Worm (Caenorhabditis elegans): ENCODE data around the gene F23B2.10.

F23B2.10 gene

DNA sequence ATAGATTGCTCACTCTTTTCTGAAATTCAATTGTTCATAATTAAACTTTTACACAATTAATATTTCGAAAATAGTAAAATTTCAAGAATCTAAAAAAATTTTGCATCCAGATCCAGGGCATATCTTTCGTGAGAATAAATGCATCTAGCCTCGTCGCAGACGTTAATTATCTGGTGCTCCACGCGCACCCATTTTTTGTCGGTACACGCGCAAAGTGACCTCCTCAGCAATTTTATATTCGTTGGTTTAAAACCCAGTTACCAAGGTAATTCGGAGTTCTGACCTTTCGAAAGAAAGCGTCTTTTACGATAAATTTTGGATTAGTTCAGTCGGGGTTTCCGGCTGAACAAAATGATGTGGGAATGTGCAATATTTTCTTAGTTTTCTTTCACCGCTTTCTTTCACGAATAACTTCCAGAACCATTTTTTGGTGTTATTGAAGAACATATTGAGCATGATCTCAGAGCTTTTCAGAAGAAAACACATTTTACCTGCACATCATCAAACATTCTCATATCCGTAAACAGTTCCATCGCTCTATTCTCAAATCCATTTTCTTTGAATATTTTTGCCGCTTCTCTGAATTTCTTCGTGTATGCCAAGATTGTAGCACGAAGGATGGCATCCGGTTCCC is 13.9 kb downstream of the F23B2.10 start:
- TF ChIP-seq flt-1 (GFP tag; IDR thresholded peaks at IDR 0.05): no peak
- TF ChIP-seq med-1 (GFP tag; optimal IDR thresholded peaks at IDR 0.05; ENCODE audit: insufficient read depth): no peak
- TF ChIP-seq ztf-29 (GFP tag; IDR thresholded peaks at IDR 0.05): no peak
- no peak for TF ChIP-seq ztf-23 (GFP tag; IDR thresholded peaks at IDR 0.05)
- TF ChIP-seq T22C8.4 (GFP tag; IDR thresholded peaks at IDR 0.05): no peak
- TF ChIP-seq klf-2 (GFP tag; conservative IDR thresholded peaks at IDR 0.05): no peak
- TF ChIP-seq tab-1 (GFP tag; IDR thresholded peaks at IDR 0.05): no peak
- TF ChIP-seq ref-1 (GFP tag; conservative IDR thresholded peaks at IDR 0.05): no peak
- no peak for TF ChIP-seq cog-1 (tag; optimal IDR thresholded peaks at IDR 0.05)

DNA sequence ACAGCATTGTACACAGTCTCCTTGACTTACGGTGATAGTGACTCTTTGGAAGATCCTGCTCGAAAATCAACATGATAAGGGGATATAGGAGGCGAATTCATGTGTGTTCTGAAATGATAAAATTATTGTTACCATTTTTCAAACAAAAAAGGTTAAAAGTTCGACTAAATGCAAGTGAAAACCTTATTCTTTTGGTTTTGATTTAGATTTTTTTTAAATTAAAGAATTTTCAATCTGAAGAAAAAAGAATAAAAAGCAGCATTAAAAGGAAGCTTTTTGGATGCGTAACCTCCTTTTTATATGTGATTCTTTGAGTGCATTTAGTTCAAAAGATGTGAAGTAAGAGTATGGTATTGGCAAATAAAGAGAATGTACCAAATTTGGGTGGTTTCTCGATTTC is 18.8 kb downstream of the F23B2.10 start, which contains the start of gene delm-1:
delm-1 (minus strand) TSS at position 101 of the 400 bp plus-strand sequence.
- TF ChIP-seq cog-1 (tag; optimal IDR thresholded peaks at IDR 0.05) (no peak), ztf-23 (GFP tag; IDR thresholded peaks at IDR 0.05) (no peak)

DNA sequence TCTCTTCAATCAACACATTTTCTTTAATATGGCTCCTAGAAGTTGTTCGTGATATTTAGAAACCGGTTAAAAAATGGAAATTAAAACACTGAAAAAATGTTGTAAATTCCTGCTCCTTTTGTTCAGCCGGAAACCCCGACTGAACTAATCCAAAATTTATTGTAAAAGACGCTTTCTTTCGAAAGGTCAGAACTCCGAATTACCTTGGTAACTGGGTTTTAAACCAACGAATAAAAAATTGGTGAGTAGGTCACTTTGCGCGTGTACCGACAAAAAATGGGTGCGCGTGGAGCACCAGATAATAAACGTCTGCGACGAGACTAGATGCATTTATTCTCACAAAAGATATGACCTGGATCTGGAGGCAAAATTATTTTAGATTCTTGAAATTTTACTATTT is 23.6 kb downstream of the F23B2.10 start:
- no peak for TF ChIP-seq T22C8.4 (GFP tag; IDR thresholded peaks at IDR 0.05)
- no peak for TF ChIP-seq ztf-23 (GFP tag; IDR thresholded peaks at IDR 0.05)

DNA sequence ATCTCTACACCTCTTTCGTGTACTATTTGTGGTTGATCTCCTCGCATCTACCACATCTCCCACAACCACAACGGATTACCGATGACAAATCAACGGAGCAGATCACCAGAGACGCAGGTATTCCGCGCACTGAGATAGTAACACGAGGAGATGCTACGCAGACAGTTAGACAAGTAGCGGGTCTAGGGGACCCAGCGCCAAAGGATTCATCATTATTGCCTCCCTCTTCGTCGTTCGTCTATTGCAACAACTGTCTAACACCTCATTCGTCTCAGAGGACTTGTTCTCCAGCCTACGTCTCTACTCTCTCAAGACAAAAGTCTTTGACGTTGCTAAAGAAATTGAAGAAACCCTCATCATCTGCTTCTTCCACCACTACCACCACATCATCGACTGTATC is 32.6 kb downstream of the F23B2.10 start:
- TF ChIP-seq ztf-29 (GFP tag; IDR thresholded peaks at IDR 0.05): no peak
- no peak for TF ChIP-seq T22C8.4 (GFP tag; IDR thresholded peaks at IDR 0.05)
- TF ChIP-seq ztf-23 (GFP tag; IDR thresholded peaks at IDR 0.05): no peak
- no peak for TF ChIP-seq flt-1 (GFP tag; IDR thresholded peaks at IDR 0.05)
- no peak for TF ChIP-seq cog-1 (tag; optimal IDR thresholded peaks at IDR 0.05)
- TF ChIP-seq med-1 (GFP tag; optimal IDR thresholded peaks at IDR 0.05; ENCODE audit: insufficient read depth): no peak
- no peak for TF ChIP-seq klf-2 (GFP tag; conservative IDR thresholded peaks at IDR 0.05)
- no peak for TF ChIP-seq tab-1 (GFP tag; IDR thresholded peaks at IDR 0.05)
- no peak for TF ChIP-seq ref-1 (GFP tag; conservative IDR thresholded peaks at IDR 0.05)

DNA sequence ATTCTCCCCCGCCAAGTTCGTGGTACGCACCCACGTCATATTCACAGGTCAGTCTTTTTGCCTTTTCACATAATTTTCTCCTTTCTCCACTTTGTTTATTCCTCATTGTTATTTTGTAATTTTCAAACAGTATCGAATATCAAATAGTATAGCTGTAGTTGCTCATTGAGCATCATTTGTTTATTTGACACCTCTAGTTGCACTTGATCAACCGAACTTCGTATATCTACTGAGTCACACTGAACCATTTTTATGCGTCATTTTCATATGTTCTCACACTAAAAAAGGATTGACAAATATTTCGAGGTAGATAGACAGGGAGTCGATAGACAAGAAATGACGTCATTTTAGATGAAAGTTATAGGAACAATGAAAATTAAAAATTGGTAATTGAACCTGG is 33.9 kb downstream of the F23B2.10 start:
- TF ChIP-seq ref-1 (GFP tag; conservative IDR thresholded peaks at IDR 0.05) (no peak), med-1 (GFP tag; optimal IDR thresholded peaks at IDR 0.05; ENCODE audit: insufficient read depth) (no peak), flt-1 (GFP tag; IDR thresholded peaks at IDR 0.05) (no peak), ztf-23 (GFP tag; IDR thresholded peaks at IDR 0.05) (no peak), ztf-29 (GFP tag; IDR thresholded peaks at IDR 0.05) (no peak), cog-1 (tag; optimal IDR thresholded peaks at IDR 0.05) (no peak), klf-2 (GFP tag; conservative IDR thresholded peaks at IDR 0.05) (no peak), tab-1 (GFP tag; IDR thresholded peaks at IDR 0.05) (no peak), T22C8.4 (GFP tag; IDR thresholded peaks at IDR 0.05) (no peak)

DNA sequence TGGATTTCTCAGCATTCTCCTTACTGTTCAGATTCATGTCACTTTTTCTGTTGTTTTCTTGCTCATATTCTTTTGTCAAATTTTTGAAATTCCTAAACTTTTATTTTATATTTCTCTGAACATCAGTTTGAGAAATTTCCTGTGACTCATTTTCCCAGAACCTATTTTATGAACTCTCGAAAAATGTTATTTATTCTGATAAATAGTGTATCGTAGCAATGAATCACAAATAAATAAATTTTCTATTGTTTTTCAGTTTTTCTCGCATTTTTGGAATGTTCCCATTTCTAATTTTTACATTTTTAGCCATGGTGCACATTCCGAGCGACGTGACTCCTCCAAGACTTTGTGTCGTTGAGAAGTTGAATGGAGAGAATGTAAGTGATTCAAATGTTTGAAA is 35.4 kb downstream of the F23B2.10 start, which contains the start of gene nrfl-1:
nrfl-1 (plus strand) TSS at position 301 of the 400 bp plus-strand sequence.
- TF ChIP-seq flt-1 (GFP tag; IDR thresholded peaks at IDR 0.05) (no peak), ztf-29 (GFP tag; IDR thresholded peaks at IDR 0.05) (no peak), cog-1 (tag; optimal IDR thresholded peaks at IDR 0.05) (no peak), klf-2 (GFP tag; conservative IDR thresholded peaks at IDR 0.05) (no peak), med-1 (GFP tag; optimal IDR thresholded peaks at IDR 0.05; ENCODE audit: insufficient read depth) (no peak), ztf-23 (GFP tag; IDR thresholded peaks at IDR 0.05) (no peak)

DNA sequence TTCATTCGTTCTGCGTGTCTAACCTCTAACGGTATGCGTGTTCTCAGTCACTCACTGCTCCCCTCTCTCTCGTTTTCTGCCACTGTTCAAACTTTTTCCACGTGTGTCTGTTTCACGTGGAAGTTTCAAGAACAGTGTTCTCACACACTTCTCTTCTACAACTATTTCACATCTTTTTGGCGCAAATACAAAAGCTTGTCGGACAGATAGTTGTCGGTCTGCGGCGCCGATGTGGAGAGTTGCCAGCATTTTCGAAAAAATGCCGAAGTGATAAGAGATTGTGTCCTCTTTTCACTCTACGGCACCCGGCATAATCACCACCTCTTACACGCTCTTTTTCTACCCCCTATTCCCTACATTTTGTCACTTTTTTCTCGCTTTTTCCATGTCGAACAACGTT is 35.8 kb downstream of the F23B2.10 start:
- no peak for TF ChIP-seq ref-1 (GFP tag; conservative IDR thresholded peaks at IDR 0.05)
- TF ChIP-seq T22C8.4 (GFP tag; IDR thresholded peaks at IDR 0.05): no peak
- TF ChIP-seq cog-1 (tag; optimal IDR thresholded peaks at IDR 0.05): no peak
- no peak for TF ChIP-seq ztf-23 (GFP tag; IDR thresholded peaks at IDR 0.05)
- TF ChIP-seq klf-2 (GFP tag; conservative IDR thresholded peaks at IDR 0.05): no peak
- TF ChIP-seq med-1 (GFP tag; optimal IDR thresholded peaks at IDR 0.05; ENCODE audit: insufficient read depth): no peak
- TF ChIP-seq ztf-29 (GFP tag; IDR thresholded peaks at IDR 0.05): no peak

DNA sequence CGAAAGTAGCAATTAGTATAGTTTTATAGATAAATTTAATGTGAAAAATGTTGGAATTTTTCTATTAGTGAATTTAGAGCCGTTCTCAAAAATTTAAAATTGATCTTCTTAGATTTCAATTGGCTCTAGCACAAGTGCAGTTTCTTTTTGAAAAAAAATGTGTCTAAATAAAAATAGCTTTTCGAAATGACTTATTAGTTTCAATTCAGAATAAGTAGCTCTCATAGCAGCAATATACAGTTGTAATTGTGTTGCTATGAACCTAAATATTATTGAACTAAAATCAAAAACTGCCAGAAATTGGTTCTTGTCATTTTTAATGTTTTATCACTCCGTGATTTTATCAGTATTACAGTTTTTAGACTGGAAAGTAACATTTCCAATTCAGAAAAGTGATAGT is 36.5 kb downstream of the F23B2.10 start:
- TF ChIP-seq med-1 (GFP tag; optimal IDR thresholded peaks at IDR 0.05; ENCODE audit: insufficient read depth) (no peak), klf-2 (GFP tag; conservative IDR thresholded peaks at IDR 0.05) (no peak), T22C8.4 (GFP tag; IDR thresholded peaks at IDR 0.05) (no peak), cog-1 (tag; optimal IDR thresholded peaks at IDR 0.05) (no peak), ztf-29 (GFP tag; IDR thresholded peaks at IDR 0.05) (no peak), ztf-23 (GFP tag; IDR thresholded peaks at IDR 0.05) (no peak), ref-1 (GFP tag; conservative IDR thresholded peaks at IDR 0.05) (no peak), tab-1 (GFP tag; IDR thresholded peaks at IDR 0.05) (no peak), flt-1 (GFP tag; IDR thresholded peaks at IDR 0.05) (no peak)

DNA sequence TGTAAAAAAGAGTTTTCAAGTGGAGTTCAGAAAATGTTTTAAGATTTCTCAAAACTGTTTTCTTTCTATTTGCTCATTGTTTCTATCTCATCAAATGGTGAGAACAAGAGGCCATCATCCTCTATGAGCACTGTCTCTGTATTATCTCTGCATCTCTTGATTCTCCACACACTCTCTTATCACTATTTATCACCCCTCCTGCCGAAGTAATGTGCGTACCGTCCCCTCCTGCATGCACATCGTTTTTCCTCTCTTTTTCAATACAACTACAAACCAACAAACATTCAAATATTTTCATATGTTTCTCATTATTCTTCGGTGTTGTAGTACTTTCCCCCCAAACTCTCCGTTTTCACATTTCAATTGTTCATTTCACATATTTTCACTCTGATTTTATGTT is 37.7 kb downstream of the F23B2.10 start:
- TF ChIP-seq ref-1 (GFP tag; conservative IDR thresholded peaks at IDR 0.05) (no peak), med-1 (GFP tag; optimal IDR thresholded peaks at IDR 0.05; ENCODE audit: insufficient read depth) (no peak), T22C8.4 (GFP tag; IDR thresholded peaks at IDR 0.05) (no peak)

DNA sequence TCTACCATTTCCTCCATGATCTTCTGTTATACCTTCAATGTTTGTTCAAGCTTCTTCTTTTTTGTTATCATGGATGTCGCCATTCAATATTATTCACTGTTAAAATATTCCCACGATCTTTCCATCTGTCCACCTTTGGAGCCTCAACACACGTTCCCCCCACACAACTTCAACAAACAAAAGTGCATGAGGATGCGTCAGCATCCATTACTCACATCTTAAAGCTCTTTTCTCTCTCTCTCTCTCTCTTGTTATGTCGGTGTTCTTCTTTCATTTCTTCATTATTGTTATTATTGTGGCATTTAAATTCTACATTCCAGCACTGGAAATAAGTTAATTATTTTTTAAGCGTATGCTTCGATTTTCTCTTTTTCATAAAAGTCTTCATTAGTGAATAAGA is 40.1 kb downstream of the F23B2.10 start:
- TF ChIP-seq flt-1 (GFP tag; IDR thresholded peaks at IDR 0.05) (no peak), klf-2 (GFP tag; conservative IDR thresholded peaks at IDR 0.05) (no peak), T22C8.4 (GFP tag; IDR thresholded peaks at IDR 0.05) (no peak), ref-1 (GFP tag; conservative IDR thresholded peaks at IDR 0.05) (no peak), ztf-23 (GFP tag; IDR thresholded peaks at IDR 0.05) (no peak), tab-1 (GFP tag; IDR thresholded peaks at IDR 0.05) (no peak), med-1 (GFP tag; optimal IDR thresholded peaks at IDR 0.05; ENCODE audit: insufficient read depth) (no peak), cog-1 (tag; optimal IDR thresholded peaks at IDR 0.05) (no peak), ztf-29 (GFP tag; IDR thresholded peaks at IDR 0.05) (no peak)

Data from whole organism, midembryonic.